Fruit fly (Drosophila melanogaster) whole organism, embryonic: ENCODE measurements around the gene mld.
A peak's percentile ranks its signal among the peaks of the same experiment; 100 is the strongest.

ENCODE experiments used
- Abd-B ChIP-seq: fragments of 200-800 bp; sonication (Bioruptor generic); optimal IDR thresholded peaks from 2 replicates; lab custom pipeline; 2018; ENCODE audit warnings: missing biosample characterization, mild to moderate bottlenecking, missing genetic modification characterization, moderate library complexity
- Asciz ChIP-seq: fragments of 200-800 bp; sonication (Bioruptor generic); optimal IDR thresholded peaks from 2 replicates; lab custom pipeline; 2017; ENCODE audit warnings: missing biosample characterization, mild to moderate bottlenecking, missing genetic modification characterization, missing genetic modification reagents
- CG10147 ChIP-seq: fragments of 200-800 bp; sonication (Bioruptor generic); optimal IDR thresholded peaks from 2 replicates; lab custom pipeline; 2019; ENCODE audit warnings: missing biosample characterization, mild to moderate bottlenecking, missing genetic modification characterization, moderate library complexity
- CG2120 ChIP-seq: fragments of 200-800 bp; sonication (Bioruptor generic); optimal IDR thresholded peaks from 3 replicates; lab custom pipeline; 2016; ENCODE audit warnings: missing biosample characterization, missing genetic modification characterization
- CG3163 ChIP-seq: fragments of 200-800 bp; sonication (Bioruptor generic); optimal IDR thresholded peaks from 3 replicates; lab custom pipeline; 2016; ENCODE audit warnings: missing biosample characterization, missing genetic modification characterization
- CG4854 ChIP-seq: fragments of 200-800 bp; sonication (Bioruptor generic); optimal IDR thresholded peaks from 2 replicates; lab custom pipeline; 2016; ENCODE audit warnings: missing biosample characterization, missing genetic modification characterization, inconsistent platforms
- CG6765 ChIP-seq: fragments of 200-800 bp; sonication (Bioruptor generic); optimal IDR thresholded peaks from 3 replicates; lab custom pipeline; 2017; ENCODE audit warnings: missing biosample characterization, mild to moderate bottlenecking, missing genetic modification characterization
- CG6854 ChIP-seq: fragments of 200-800 bp; sonication (Bioruptor generic); optimal IDR thresholded peaks from 3 replicates; lab custom pipeline; 2017; ENCODE audit warnings: missing biosample characterization, mild to moderate bottlenecking, missing genetic modification characterization
- CG7928 ChIP-seq: fragments of 200-800 bp; sonication (Bioruptor generic); optimal IDR thresholded peaks from 2 replicates; lab custom pipeline; 2017; ENCODE audit warnings: missing biosample characterization, mild to moderate bottlenecking, missing genetic modification characterization
- CG9215 ChIP-seq: fragments of 200-800 bp; sonication (Bioruptor generic); IDR thresholded peaks from 2 replicates; pipeline ENCODE4 v1.3.6; 2022; ENCODE audit warnings: missing biosample characterization, missing genetic modification characterization
- Camta ChIP-seq: fragments of 200-800 bp; sonication (Bioruptor generic); optimal IDR thresholded peaks from 2 replicates; lab custom pipeline; 2016; ENCODE audit warnings: missing biosample characterization, missing genetic modification characterization
- CrebB ChIP-seq: fragments of 200-800 bp; sonication (Bioruptor generic); optimal IDR thresholded peaks from 3 replicates; lab custom pipeline; 2018; ENCODE audit warnings: missing biosample characterization, mild to moderate bottlenecking, missing genetic modification characterization
- D ChIP-seq, 2 experiments: fragments of 200-800 bp in 1 of 2; fragments of >200 bp in 1 of 2; sonication (Bioruptor generic) in 1 of 2; optimal IDR thresholded peaks; 2 replicates in 1 of 2; 3 replicates in 1 of 2; lab custom pipeline; 2017; ENCODE audit warnings: mild to moderate bottlenecking in 1 of 2, missing biosample characterization in 1 of 2, missing genetic modification characterization in 1 of 2, missing genetic modification reagents in 1 of 2
- Doc2 ChIP-seq: fragments of 200-800 bp; sonication (Bioruptor generic); IDR thresholded peaks from 2 replicates; pipeline ENCODE4 v1.3.6; 2022; ENCODE audit warnings: missing biosample characterization, missing genetic modification characterization
- Dp ChIP-seq: fragments of 200-800 bp; sonication (Bioruptor generic); optimal IDR thresholded peaks from 2 replicates; lab custom pipeline; 2018; ENCODE audit warnings: missing biosample characterization, mild to moderate bottlenecking, missing genetic modification characterization, moderate library complexity
- Drgx ChIP-seq: fragments of 200-800 bp; sonication (Bioruptor generic); IDR thresholded peaks from 2 replicates; pipeline ENCODE4 v1.3.6; 2022; ENCODE audit warnings: missing biosample characterization, missing genetic modification characterization
- ERR ChIP-seq: fragments of 200-800 bp; sonication (Bioruptor generic); optimal IDR thresholded peaks from 2 replicates; lab custom pipeline; 2016; ENCODE audit warnings: missing biosample characterization, missing genetic modification characterization
- Gug ChIP-seq: fragments of 200-800 bp; sonication (Bioruptor generic); IDR thresholded peaks from 4 replicates; pipeline ENCODE4 v1.3.6; 2022; ENCODE audit warnings: missing biosample characterization, missing genetic modification characterization
- H15 ChIP-seq: fragments of 200-800 bp; sonication (Bioruptor generic); IDR thresholded peaks from 3 replicates; pipeline ENCODE4 v1.3.6; 2022; ENCODE audit warnings: missing biosample characterization, missing genetic modification characterization
- HmgZ ChIP-seq: fragments of 200-800 bp; sonication (Bioruptor generic); optimal IDR thresholded peaks from 2 replicates; lab custom pipeline; 2018; ENCODE audit warnings: missing biosample characterization, mild to moderate bottlenecking, missing genetic modification characterization
- Hr78 ChIP-seq, 2 experiments: fragments of 200-800 bp in 1 of 2; fragments of >200 bp in 1 of 2; sonication (Bioruptor generic) in 1 of 2; optimal IDR thresholded peaks; 2 replicates each; lab custom pipeline; 2017 to 2019; ENCODE audit warnings: missing biosample characterization in 2 of 2, missing genetic modification characterization in 2 of 2, mild to moderate bottlenecking in 1 of 2, moderate library complexity in 1 of 2
- Mes4 ChIP-seq: fragments of 200-800 bp; sonication (Bioruptor generic); optimal IDR thresholded peaks from 2 replicates; lab custom pipeline; 2016; ENCODE audit warnings: missing biosample characterization, missing genetic modification characterization
- NK7.1 ChIP-seq: fragments of 200-800 bp; sonication (Bioruptor generic); optimal IDR thresholded peaks from 3 replicates; lab custom pipeline; 2016; ENCODE audit warnings: missing biosample characterization, missing genetic modification characterization
- Nf-YC ChIP-seq: fragments of 200-800 bp; optimal IDR thresholded peaks from 3 replicates; lab custom pipeline; 2019; ENCODE audit warnings: missing biosample characterization, mild to moderate bottlenecking, missing genetic modification characterization, moderate library complexity
- Oli ChIP-seq: fragments of 200-800 bp; sonication (Bioruptor generic); optimal IDR thresholded peaks from 2 replicates; lab custom pipeline; 2018; ENCODE audit warnings: missing biosample characterization, mild to moderate bottlenecking, missing genetic modification characterization, moderate library complexity
- Ptx1 ChIP-seq: fragments of 200-800 bp; sonication (Bioruptor generic); IDR thresholded peaks from 2 replicates; pipeline ENCODE4 v1.3.6; 2022; ENCODE audit warnings: missing biosample characterization, missing genetic modification characterization
- Vsx1 ChIP-seq: fragments of 200-800 bp; sonication (Bioruptor generic); optimal IDR thresholded peaks from 2 replicates; lab custom pipeline; 2017; ENCODE audit warnings: missing biosample characterization, mild to moderate bottlenecking, missing genetic modification characterization, missing genetic modification reagents
- Xrp1 ChIP-seq: fragments of 200-800 bp; sonication (Bioruptor generic); IDR thresholded peaks from 2 replicates; pipeline ENCODE4 v1.3.6; 2022; ENCODE audit warnings: missing biosample characterization, missing genetic modification characterization
- al ChIP-seq: fragments of 200-800 bp; sonication (Bioruptor generic); IDR thresholded peaks from 2 replicates; pipeline ENCODE4 v1.3.6; 2022; ENCODE audit warnings: missing biosample characterization, missing genetic modification characterization
- ato ChIP-seq: fragments of 200-800 bp; sonication (Bioruptor generic); IDR thresholded peaks from 2 replicates; pipeline ENCODE4 v1.3.6; 2022; ENCODE audit warnings: missing biosample characterization, missing genetic modification characterization; ENCODE audit not compliant: partially characterized antibody
- ci ChIP-seq: fragments of 200-800 bp; sonication (Bioruptor generic); IDR thresholded peaks from 3 replicates; pipeline ENCODE4 v1.3.6; 2022; ENCODE audit warnings: missing biosample characterization, missing genetic modification characterization
- eyg ChIP-seq: fragments of 200-800 bp; sonication (Bioruptor generic); optimal IDR thresholded peaks from 3 replicates; lab custom pipeline; 2016; ENCODE audit warnings: missing biosample characterization, missing genetic modification characterization
- hb ChIP-seq: fragments of 200-800 bp; sonication (Bioruptor generic); IDR thresholded peaks from 3 replicates; pipeline ENCODE4 v1.3.6; 2022; ENCODE audit warnings: missing biosample characterization, missing genetic modification characterization; ENCODE audit not compliant: partially characterized antibody
- hbn ChIP-seq: fragments of 200-800 bp; sonication (Bioruptor generic); IDR thresholded peaks from 2 replicates; pipeline ENCODE4 v1.3.6; 2022; ENCODE audit warnings: missing biosample characterization, missing genetic modification characterization; ENCODE audit not compliant: partially characterized antibody
- hkb ChIP-seq, 2 experiments: fragments of 200-800 bp in 1 of 2; fragments of >200 bp in 1 of 2; sonication (Bioruptor generic) in 1 of 2; IDR thresholded peaks in 1 of 2; optimal IDR thresholded peaks in 1 of 2; 2 replicates each; pipeline versions ENCODE4 v1.3.6 to Lab custom; 2017 to 2022; ENCODE audit warnings: missing biosample characterization in 1 of 2, missing genetic modification characterization in 1 of 2
- hth ChIP-seq: fragments of >200 bp; optimal IDR thresholded peaks from 2 replicates; lab custom pipeline; 2017; ENCODE audit warnings: inconsistent platforms
- insv ChIP-seq, 2 experiments: fragments of 200-800 bp; sonication (Bioruptor generic); optimal IDR thresholded peaks; 3 replicates each; lab custom pipeline; 2016 to 2018; ENCODE audit warnings: missing biosample characterization in 2 of 2, missing genetic modification characterization in 2 of 2
- kni ChIP-seq: fragments of 200-800 bp; sonication (Bioruptor generic); optimal IDR thresholded peaks from 3 replicates; lab custom pipeline; 2017; ENCODE audit warnings: mild to moderate bottlenecking, missing biosample characterization, missing genetic modification reagents, missing genetic modification characterization
- lmd ChIP-seq: fragments of 200-800 bp; sonication (Bioruptor generic); IDR thresholded peaks from 2 replicates; pipeline ENCODE4 v1.3.6; 2022; ENCODE audit warnings: missing biosample characterization, missing genetic modification characterization
- maf-S ChIP-seq: fragments of 200-800 bp; sonication (Bioruptor generic); optimal IDR thresholded peaks from 2 replicates; lab custom pipeline; 2016; ENCODE audit warnings: missing biosample characterization, missing genetic modification characterization
- nmo ChIP-seq: fragments of 200-800 bp; sonication (Bioruptor generic); optimal IDR thresholded peaks from 2 replicates; lab custom pipeline; 2018; ENCODE audit warnings: missing biosample characterization, mild to moderate bottlenecking, missing genetic modification characterization, moderate library complexity
- otp ChIP-seq: fragments of 200-800 bp; sonication (Bioruptor generic); IDR thresholded peaks from 3 replicates; pipeline ENCODE4, ENCODE4 v1.3.6; 2022; ENCODE audit warnings: missing biosample characterization, missing genetic modification characterization
- pnt ChIP-seq: fragments of 200-800 bp; sonication (Bioruptor generic); optimal IDR thresholded peaks from 3 replicates; lab custom pipeline; 2016; ENCODE audit warnings: missing biosample characterization, missing genetic modification characterization
- sima ChIP-seq: fragments of 200-800 bp; sonication (Bioruptor generic); optimal IDR thresholded peaks from 2 replicates; lab custom pipeline; 2016; ENCODE audit warnings: missing biosample characterization, missing genetic modification characterization
- sob ChIP-seq: fragments of 200-800 bp; sonication (Bioruptor generic); IDR thresholded peaks from 2 replicates; pipeline ENCODE4 v1.3.6; 2022; ENCODE audit warnings: missing biosample characterization, missing genetic modification characterization
- tin ChIP-seq: fragments of 200-800 bp; sonication (Bioruptor generic); optimal IDR thresholded peaks from 3 replicates; lab custom pipeline; 2016; ENCODE audit warnings: missing biosample characterization, missing genetic modification characterization
- tna ChIP-seq: fragments of 200-800 bp; sonication (Bioruptor generic); IDR thresholded peaks from 2 replicates; pipeline ENCODE4 v1.3.6; 2022; ENCODE audit warnings: missing biosample characterization, missing genetic modification characterization; ENCODE audit not compliant: partially characterized antibody
- vfl ChIP-seq: fragments of 200-800 bp; sonication (Bioruptor generic); optimal IDR thresholded peaks from 2 replicates; lab custom pipeline; 2016; ENCODE audit warnings: missing biosample characterization, missing genetic modification characterization
- vvl ChIP-seq: fragments of 200-800 bp; sonication (Bioruptor generic); IDR thresholded peaks from 2 replicates; pipeline ENCODE4 v1.3.6; 2022; ENCODE audit warnings: missing biosample characterization, missing genetic modification characterization

mld gene

DNA sequence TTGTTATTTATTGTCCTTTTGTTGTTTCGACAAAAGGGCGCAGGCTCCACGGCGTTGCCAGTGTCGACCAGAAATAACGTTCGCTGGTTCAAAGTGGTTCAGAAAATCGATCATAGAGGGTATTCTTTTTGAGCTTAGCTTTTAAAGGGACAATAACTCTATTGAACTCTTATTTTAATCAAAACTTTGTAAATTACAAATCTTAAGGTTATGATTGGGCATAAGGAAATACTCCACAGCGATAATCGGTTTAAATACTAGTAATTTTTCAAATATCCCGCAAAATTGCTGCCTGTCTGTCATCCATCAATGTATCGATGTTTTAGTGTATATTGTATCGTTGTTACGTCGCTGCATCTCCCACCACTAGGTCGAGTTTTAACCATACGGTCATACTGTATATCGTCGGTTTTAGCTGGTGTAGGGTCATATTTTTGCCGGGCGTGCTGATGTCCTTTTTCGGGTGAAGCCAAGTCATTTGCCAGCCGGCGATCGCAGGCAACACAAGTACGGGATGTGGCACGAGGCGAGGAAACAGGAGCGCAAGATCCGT is 69.4 kb downstream of the mld start, which contains the start of the genes CG31125 and CG6695 (continued):
- peak; percentile 78 for TF ChIP-seq hb
- no peak for TF ChIP-seq Asciz
- TF ChIP-seq D (optimal IDR thresholded peaks at IDR 0.05; lab: Kevin White, UChicago), result no peak
- TF ChIP-seq D (GFP tag; optimal IDR thresholded peaks at IDR 0.05; lab: Kevin White, UChicago), result no peak
- peak; percentile 60; the same call in 2 of the 4 replicates for TF ChIP-seq Gug (GFP tag; lab: Robert Waterston, UW)
- peak; percentile 24; the same call in 1 of the 3 replicates for TF ChIP-seq H15 (GFP tag; lab: Robert Waterston, UW)
- peak; percentile 49 for TF ChIP-seq eyg (GFP tag; lab: Kevin White, UChicago)
- peak; percentile 46 for TF ChIP-seq Nf-YC (tag; lab: Kevin White, UChicago)
- peak; percentile 57 for TF ChIP-seq tna
- peak; percentile 64 for TF ChIP-seq maf-S (GFP tag; lab: Kevin White, UChicago)
- peak; percentile 35 for TF ChIP-seq vfl (GFP tag; lab: Kevin White, UChicago)
- peak; percentile 58 for TF ChIP-seq tin
- no peak for TF ChIP-seq CG10147 (GFP tag; lab: Kevin White, UChicago)
- peak; percentile 59 for TF ChIP-seq CG3163 (GFP tag; lab: Kevin White, UChicago)
- TF ChIP-seq sima (GFP tag; lab: Kevin White, UChicago), result no peak
- TF ChIP-seq Xrp1 (GFP tag; lab: Robert Waterston, UW), result peak; percentile 33; the same call in 1 of the 2 replicates
- TF ChIP-seq Camta (GFP tag; lab: Kevin White, UChicago), result peak; percentile 62
- TF ChIP-seq nmo (GFP tag; lab: Kevin White, UChicago), result peak; percentile 80
- peak; percentile 55 for TF ChIP-seq pnt
- peak; percentile 23 for TF ChIP-seq CrebB (tag; lab: Kevin White, UChicago)
- TF ChIP-seq Ptx1, result peak; percentile 53
- TF ChIP-seq HmgZ (tag; lab: Kevin White, UChicago), result peak; percentile 65
- TF ChIP-seq NK7.1 (GFP tag; lab: Kevin White, UChicago), result peak; percentile 51
- peak; percentile 28 for TF ChIP-seq CG4854
- TF ChIP-seq Mes4 (GFP tag; lab: Kevin White, UChicago), result peak; percentile 0
- no peak for TF ChIP-seq Hr78 (GFP tag; optimal IDR thresholded peaks at IDR 0.05; lab: Kevin White, UChicago)
- peak; percentile 43; the same call in 1 of the 2 replicates for TF ChIP-seq lmd (GFP tag; lab: Robert Waterston, UW)
- TF ChIP-seq Doc2 (GFP tag; lab: Robert Waterston, UW), result no peak
- peak; percentile 5 for TF ChIP-seq ERR
- no peak for TF ChIP-seq Vsx1 (GFP tag; lab: Kevin White, UChicago)
- TF ChIP-seq Oli (tag; lab: Kevin White, UChicago), result no peak
- peak; percentile 66; the same call in 1 of the 2 replicates for TF ChIP-seq ato
- TF ChIP-seq Drgx (GFP tag; lab: Robert Waterston, UW), result no peak
- TF ChIP-seq insv (GFP tag; optimal IDR thresholded peaks at IDR 0.05; lab: Kevin White, UChicago), result peak in 1 of 2 experiments; percentile 56
- TF ChIP-seq ci, result 0 out of 3 replicates have a peak, but pooled peaks have one; percentile 53
- peak; percentile 68 for TF ChIP-seq hbn (GFP tag; lab: Robert Waterston, UW)
- peak; percentile 63 for TF ChIP-seq Abd-B (GFP tag; lab: Kevin White, UChicago)
- no peak for TF ChIP-seq kni (GFP tag; lab: Kevin White, UChicago)
- no peak for TF ChIP-seq hth (lab: Kevin White, UChicago)
- peak; percentile 17 for TF ChIP-seq CG7928 (GFP tag; lab: Kevin White, UChicago)
- peak; percentile 36; the same call in 1 of the 2 replicates for TF ChIP-seq CG9215 (GFP tag; lab: Robert Waterston, UW)
- TF ChIP-seq CG6765, result no peak
- TF ChIP-seq vvl (GFP tag; lab: Robert Waterston, UW), result no peak; the same call in 1 of the 2 replicates
- peak; percentile 71 for TF ChIP-seq hkb (optimal IDR thresholded peaks at IDR 0.05; lab: Kevin White, UChicago)
- TF ChIP-seq hkb (GFP tag; IDR thresholded peaks at IDR 0.05; lab: Robert Waterston, UW), result no peak
- TF ChIP-seq otp, result no peak
- TF ChIP-seq al (GFP tag; lab: Robert Waterston, UW), result peak; percentile 34; the same call in 1 of the 2 replicates
- TF ChIP-seq CG2120, result peak; percentile 81
- TF ChIP-seq CG6854 (GFP tag; lab: Kevin White, UChicago), result no peak
- TF ChIP-seq Dp (GFP tag; lab: Kevin White, UChicago), result peak; percentile 83
- TF ChIP-seq sob (GFP tag; lab: Robert Waterston, UW), result peak; percentile 56
